Fruit fly (Drosophila melanogaster) whole organism, embryonic: ENCODE data around the gene Cp36.

ENCODE experiments used
- Awh ChIP-seq: fragments of 200-800 bp; sonication (Bioruptor generic); IDR thresholded peaks from 2 replicates; pipeline ENCODE4, ENCODE4 v1.3.6; 2022; ENCODE audit warnings: missing biosample characterization, missing genetic modification characterization
- CG14667 ChIP-seq: fragments of 200-800 bp; sonication (Bioruptor generic); IDR thresholded peaks from 2 replicates; pipeline ENCODE4 v1.3.6; 2022; ENCODE audit warnings: missing biosample characterization, missing genetic modification characterization
- CG16779 ChIP-seq: fragments of 200-800 bp; sonication (Bioruptor generic); IDR thresholded peaks from 2 replicates; pipeline ENCODE4 v1.3.6; 2022; ENCODE audit warnings: missing biosample characterization, missing genetic modification characterization
- CG42726 ChIP-seq: fragments of 200-800 bp; sonication (Bioruptor generic); IDR thresholded peaks from 2 replicates; pipeline ENCODE4 v1.3.6; 2022; ENCODE audit warnings: missing biosample characterization, missing genetic modification characterization; ENCODE audit not compliant: partially characterized antibody
- CG7928 ChIP-seq: fragments of 200-800 bp; sonication (Bioruptor generic); optimal IDR thresholded peaks from 2 replicates; lab custom pipeline; 2017; ENCODE audit warnings: missing biosample characterization, mild to moderate bottlenecking, missing genetic modification characterization
- CG9932 ChIP-seq: fragments of 200-800 bp; sonication (Bioruptor generic); IDR thresholded peaks from 2 replicates; pipeline ENCODE4 v1.3.6; 2022; ENCODE audit warnings: missing biosample characterization, missing genetic modification characterization
- Lpt ChIP-seq: fragments of >200 bp; optimal IDR thresholded peaks from 2 replicates; lab custom pipeline; 2018; ENCODE audit warnings: missing biosample characterization, missing genetic modification characterization
- Neu2 ChIP-seq: fragments of 200-800 bp; sonication (Bioruptor generic); optimal IDR thresholded peaks from 3 replicates; lab custom pipeline; 2016; ENCODE audit warnings: missing biosample characterization, missing genetic modification characterization, borderline replicate concordance
- Oli ChIP-seq: fragments of 200-800 bp; sonication (Bioruptor generic); optimal IDR thresholded peaks from 2 replicates; lab custom pipeline; 2018; ENCODE audit warnings: missing biosample characterization, mild to moderate bottlenecking, missing genetic modification characterization, moderate library complexity
- disco-r ChIP-seq: fragments of 200-800 bp; sonication (Bioruptor generic); optimal IDR thresholded peaks from 2 replicates; lab custom pipeline; 2016; ENCODE audit warnings: missing biosample characterization, missing genetic modification characterization
- gt ChIP-seq: fragments of 200-800 bp; sonication (Bioruptor generic); IDR thresholded peaks from 2 replicates; pipeline ENCODE4 v1.3.6; 2022; ENCODE audit warnings: missing biosample characterization, missing genetic modification characterization
- kni ChIP-seq: fragments of 200-800 bp; sonication (Bioruptor generic); optimal IDR thresholded peaks from 3 replicates; lab custom pipeline; 2017; ENCODE audit warnings: mild to moderate bottlenecking, missing biosample characterization, missing genetic modification reagents, missing genetic modification characterization
- psq ChIP-seq: fragments of 200-800 bp; sonication (Bioruptor generic); optimal IDR thresholded peaks from 2 replicates; lab custom pipeline; 2017; ENCODE audit warnings: missing biosample characterization, missing genetic modification characterization
- sna ChIP-seq: fragments of 200-800 bp; sonication (Bioruptor generic); IDR thresholded peaks from 2 replicates; pipeline ENCODE4 v1.3.6; 2022; ENCODE audit warnings: missing biosample characterization, missing genetic modification characterization; ENCODE audit not compliant: partially characterized antibody

- TF ChIP-seq disco-r (no peak), Neu2 (GFP tag; lab: Kevin White, UChicago) (no peak), psq (GFP tag; lab: Kevin White, UChicago) (no peak), kni (no peak), sna (GFP tag; lab: Robert Waterston, UW) (no peak), Awh (no peak), CG16779 (GFP tag; lab: Robert Waterston, UW) (no peak), Lpt (GFP tag; lab: Kevin White, UChicago) (no peak), Oli (tag; lab: Kevin White, UChicago) (no peak), CG9932 (GFP tag; lab: Robert Waterston, UW) (no peak), CG42726 (no peak), gt (GFP tag; lab: Robert Waterston, UW) (no peak), CG7928 (GFP tag; lab: Kevin White, UChicago) (no peak), CG14667 (GFP tag; lab: Robert Waterston, UW) (no peak)
These were observed 37.0 kb upstream of the Cp36 start, which contains the start of gene CG12123 for dm6 chrX:8442161-8442560.
